Worm (Caenorhabditis elegans) whole organism, L4 larva: Measurements from ENCODE around the gene F10C2.7.
A peak's percentile ranks its signal among the peaks of the same experiment; 100 is the strongest.

Source experiments
- R02D3.7 ChIP-seq: fragments of 150-350 bp; sonication (generic microtip); optimal IDR thresholded peaks from 3 replicates; lab custom pipeline; 2014; ENCODE audit warnings: missing biosample characterization, missing genetic modification characterization
- T20F7.1 ChIP-seq: fragments of 200-800 bp; sonication (Bioruptor generic); optimal IDR thresholded peaks from 2 replicates; lab custom pipeline; 2018; ENCODE audit warnings: mild to moderate bottlenecking, missing genetic modification characterization, missing compliant biosample characterization
- T26A8.4 ChIP-seq: fragments of 200-800 bp; sonication (Bioruptor generic); IDR thresholded peaks from 2 replicates; pipeline ENCODE4 v1.3.6; 2022; ENCODE audit warnings: missing genetic modification characterization, missing compliant biosample characterization
- Y105C5A.15 ChIP-seq: fragments of 200-800 bp; sonication (Bioruptor generic); IDR thresholded peaks from 2 replicates; pipeline ENCODE4 v1.3.6; 2022; ENCODE audit warnings: missing genetic modification characterization, missing compliant biosample characterization
- Y5F2A.4 ChIP-seq: fragments of 200-800 bp; sonication (Bioruptor generic); optimal IDR thresholded peaks from 2 replicates; lab custom pipeline; 2018; ENCODE audit warnings: mild to moderate bottlenecking, missing genetic modification characterization, missing compliant biosample characterization
- Y75B8A.6 ChIP-seq: fragments of 200-800 bp; sonication (Bioruptor generic); IDR thresholded peaks from 2 replicates; pipeline ENCODE4 v1.3.6; 2022; ENCODE audit warnings: missing genetic modification reagents, missing genetic modification characterization, missing compliant biosample characterization
- ZK337.2 ChIP-seq: fragments of 200-800 bp; sonication (Bioruptor generic); IDR thresholded peaks from 2 replicates; pipeline ENCODE4 v1.3.6; 2022; ENCODE audit warnings: missing genetic modification reagents, missing genetic modification characterization, missing compliant biosample characterization
- attf-4 ChIP-seq: sonication (generic microtip); optimal IDR thresholded peaks from 3 replicates; lab custom pipeline; 2017; ENCODE audit warnings: missing biosample characterization, missing genetic modification characterization
- ceh-20 ChIP-seq: fragments of 200-800 bp; sonication (Bioruptor generic); IDR thresholded peaks from 2 replicates; pipeline ENCODE4 v1.3.6; 2022; ENCODE audit warnings: missing genetic modification reagents, missing genetic modification characterization, missing compliant biosample characterization
- ceh-28 ChIP-seq: fragments of 150-350 bp; optimal IDR thresholded peaks from 2 replicates; lab custom pipeline; 2014; ENCODE audit warnings: missing biosample characterization, missing genetic modification reagents, missing genetic modification characterization
- ceh-44 ChIP-seq: fragments of 200-800 bp; sonication (Bioruptor generic); IDR thresholded peaks from 2 replicates; pipeline ENCODE4 v1.3.6; 2022; ENCODE audit warnings: missing genetic modification reagents, missing genetic modification characterization, missing compliant biosample characterization
- ceh-62 ChIP-seq: sonication (generic microtip); optimal IDR thresholded peaks from 2 replicates; lab custom pipeline; 2017; ENCODE audit warnings: missing biosample characterization, missing genetic modification characterization
- cey-2 ChIP-seq: sonication (generic microtip); optimal IDR thresholded peaks from 3 replicates; lab custom pipeline; 2017; ENCODE audit warnings: missing genetic modification characterization, mild to moderate bottlenecking, missing compliant biosample characterization, antibody characterized with exemption, borderline replicate concordance; ENCODE audit not compliant: insufficient read depth
- daf-16 ChIP-seq, 3 experiments: sonication (generic microtip); optimal IDR thresholded peaks; 2 replicates each; lab custom pipeline; 2016 to 2017; ENCODE audit warnings: missing genetic modification characterization in 3 of 3, missing genetic modification reagents in 3 of 3, mild to moderate bottlenecking in 2 of 3, missing compliant biosample characterization in 2 of 3, missing biosample characterization in 1 of 3, moderate library complexity in 1 of 3
- dmd-6 ChIP-seq: fragments of 200-800 bp; sonication (Bioruptor generic); IDR thresholded peaks from 2 replicates; pipeline ENCODE4 v1.3.6; 2022; ENCODE audit warnings: missing genetic modification reagents, missing genetic modification characterization, missing compliant biosample characterization
- dmd-8 ChIP-seq: fragments of 200-800 bp; sonication (Bioruptor generic); IDR thresholded peaks from 2 replicates; pipeline ENCODE4 v1.3.6; 2022; ENCODE audit warnings: missing genetic modification characterization, missing compliant biosample characterization
- dve-1 ChIP-seq: sonication (generic microtip); optimal IDR thresholded peaks from 2 replicates; lab custom pipeline; 2017; ENCODE audit warnings: antibody characterized with exemption, mild to moderate bottlenecking, missing genetic modification characterization, missing compliant biosample characterization; ENCODE audit not compliant: insufficient read depth
- fos-1 ChIP-seq: fragments of 150-350 bp; optimal IDR thresholded peaks from 2 replicates; lab custom pipeline; 2014; ENCODE audit warnings: missing biosample characterization, missing genetic modification characterization
- hlh-11 ChIP-seq: fragments of 200-800 bp; sonication (Bioruptor generic); optimal IDR thresholded peaks from 2 replicates; lab custom pipeline; 2018; ENCODE audit warnings: mild to moderate bottlenecking, missing genetic modification characterization, missing compliant biosample characterization
- jun-1 ChIP-seq: fragments of 150-350 bp; optimal IDR thresholded peaks from 2 replicates; lab custom pipeline; 2014; ENCODE audit warnings: missing biosample characterization, missing genetic modification reagents, missing genetic modification characterization
- lim-7 ChIP-seq: fragments of 200-800 bp; sonication (Bioruptor generic); IDR thresholded peaks from 2 replicates; pipeline ENCODE4 v1.3.6; 2022; ENCODE audit warnings: missing genetic modification characterization, missing compliant biosample characterization
- lin-38 ChIP-seq: fragments of 200-800 bp; sonication (Bioruptor generic); IDR thresholded peaks from 2 replicates; pipeline ENCODE4 v1.3.6; 2022; ENCODE audit warnings: missing genetic modification reagents, missing genetic modification characterization, missing compliant biosample characterization
- lsy-2 ChIP-seq, 2 experiments: fragments of 150-350 bp in 1 of 2; sonication (generic microtip) in 1 of 2; optimal IDR thresholded peaks; 2 replicates each; lab custom pipeline; 2014 to 2017; ENCODE audit warnings: missing biosample characterization in 2 of 2, missing genetic modification characterization in 2 of 2
- madf-9 ChIP-seq: fragments of 200-800 bp; sonication (Bioruptor generic); conservative IDR thresholded peaks from 2 replicates; pipeline ENCODE4 v1.3.6; 2022; ENCODE audit warnings: missing genetic modification reagents, missing genetic modification characterization, missing compliant biosample characterization
- mdl-1 ChIP-seq, 2 experiments: fragments of 150-350 bp in 1 of 2; sonication (generic microtip) in 1 of 2; optimal IDR thresholded peaks; 2 replicates each; lab custom pipeline; 2014 to 2017; ENCODE audit warnings: missing biosample characterization in 2 of 2, missing genetic modification characterization in 2 of 2
- mdt-29 ChIP-seq: fragments of 200-800 bp; sonication (Bioruptor generic); IDR thresholded peaks from 2 replicates; pipeline ENCODE4 v1.3.6; 2022; ENCODE audit warnings: missing genetic modification reagents, missing genetic modification characterization, missing compliant biosample characterization
- mep-1 ChIP-seq: fragments of 150-350 bp; sonication (generic microtip); optimal IDR thresholded peaks from 3 replicates; lab custom pipeline; 2014; ENCODE audit warnings: missing biosample characterization, missing genetic modification characterization
- mes-2 ChIP-seq: sonication (generic microtip); optimal IDR thresholded peaks from 2 replicates; lab custom pipeline; 2016; ENCODE audit warnings: missing genotype, mild to moderate bottlenecking, missing genetic modification characterization, missing compliant biosample characterization; ENCODE audit not compliant: poor library complexity, severe bottlenecking
- mxl-3 ChIP-seq: fragments of 200-800 bp; sonication (Bioruptor generic); optimal IDR thresholded peaks from 2 replicates; lab custom pipeline; 2018; ENCODE audit warnings: mild to moderate bottlenecking, missing genetic modification characterization, missing compliant biosample characterization
- nhr-10 ChIP-seq: fragments of 150-350 bp; optimal IDR thresholded peaks from 2 replicates; lab custom pipeline; 2014; ENCODE audit warnings: missing biosample characterization, missing genetic modification characterization
- nhr-102 ChIP-seq: sonication (generic microtip); optimal IDR thresholded peaks from 2 replicates; lab custom pipeline; 2016; ENCODE audit warnings: mild to moderate bottlenecking, missing genetic modification characterization, moderate library complexity, missing compliant biosample characterization
- nhr-25 ChIP-seq: sonication (generic microtip); optimal IDR thresholded peaks from 2 replicates; lab custom pipeline; 2017; ENCODE audit warnings: missing genetic modification characterization, mild to moderate bottlenecking, missing compliant biosample characterization, antibody characterized with exemption, moderate library complexity, borderline replicate concordance; ENCODE audit not compliant: insufficient read depth
- nhr-42 ChIP-seq: fragments of 200-800 bp; sonication (Bioruptor generic); IDR thresholded peaks from 2 replicates; pipeline ENCODE4 v1.3.6; 2022; ENCODE audit warnings: missing genetic modification characterization, missing compliant biosample characterization
- nhr-48 ChIP-seq: sonication (generic microtip); optimal IDR thresholded peaks from 2 replicates; lab custom pipeline; 2016; ENCODE audit warnings: mild to moderate bottlenecking, missing genetic modification characterization, missing compliant biosample characterization
- nhr-77 ChIP-seq: fragments of 150-350 bp; optimal IDR thresholded peaks from 2 replicates; lab custom pipeline; 2014; ENCODE audit warnings: missing biosample characterization, missing genetic modification characterization
- pha-4 ChIP-seq, 2 experiments: fragments of 150-350 bp in 1 of 2; fragments of 200-800 bp in 1 of 2; sonication (Bioruptor generic) in 1 of 2; IDR thresholded peaks in 1 of 2; optimal IDR thresholded peaks in 1 of 2; 2 replicates each; pipeline versions ENCODE4 v1.3.6 to Lab custom; 2014 to 2022; ENCODE audit warnings: missing genetic modification characterization in 2 of 2, missing genetic modification reagents in 2 of 2, missing biosample characterization in 1 of 2, missing compliant biosample characterization in 1 of 2
- rbr-2 ChIP-seq: sonication (generic microtip); optimal IDR thresholded peaks from 2 replicates; lab custom pipeline; 2016; ENCODE audit warnings: missing genotype, missing genetic modification characterization, missing compliant biosample characterization
- tra-1 ChIP-seq: fragments of 200-800 bp; sonication (Bioruptor generic); IDR thresholded peaks from 2 replicates; pipeline ENCODE4 v1.3.6; 2022; ENCODE audit warnings: missing genetic modification reagents, missing genetic modification characterization, missing compliant biosample characterization
- unc-130 ChIP-seq: sonication (generic microtip); optimal IDR thresholded peaks from 2 replicates; lab custom pipeline; 2016; ENCODE audit warnings: missing genetic modification reagents, missing genetic modification characterization, missing compliant biosample characterization
- unc-62 ChIP-seq, 3 experiments: fragments of 150-350 bp in 1 of 3; sonication (generic microtip); optimal IDR thresholded peaks in 2 of 3; peaks in 1 of 3; 1 replicate in 1 of 3; 2 replicates in 2 of 3; lab custom pipeline; 2014 to 2017; ENCODE audit warnings: missing biosample characterization in 3 of 3, missing genetic modification characterization in 3 of 3, missing genetic modification reagents in 3 of 3, missing genotype in 1 of 3
- vab-7 ChIP-seq: fragments of 200-800 bp; sonication (Bioruptor generic); IDR thresholded peaks from 2 replicates; pipeline ENCODE4 v1.3.6; 2022; ENCODE audit warnings: missing genetic modification reagents, missing genetic modification characterization, missing compliant biosample characterization
- zag-1 ChIP-seq: fragments of 150-350 bp; optimal IDR thresholded peaks from 2 replicates; lab custom pipeline; 2014; ENCODE audit warnings: missing biosample characterization, missing genetic modification characterization
- zfp-3 ChIP-seq: fragments of 200-800 bp; sonication (Bioruptor generic); conservative IDR thresholded peaks from 2 replicates; pipeline ENCODE4 v1.3.6; 2022; ENCODE audit warnings: missing genetic modification reagents, missing genetic modification characterization, missing compliant biosample characterization
- zip-2 ChIP-seq: fragments of 150-350 bp; optimal IDR thresholded peaks from 2 replicates; lab custom pipeline; 2014; ENCODE audit warnings: missing biosample characterization, missing genetic modification characterization
- ztf-7 ChIP-seq: fragments of 150-350 bp; optimal IDR thresholded peaks from 2 replicates; lab custom pipeline; 2014; ENCODE audit warnings: missing biosample characterization, missing genetic modification characterization

The F10C2.7 gene

DNA sequence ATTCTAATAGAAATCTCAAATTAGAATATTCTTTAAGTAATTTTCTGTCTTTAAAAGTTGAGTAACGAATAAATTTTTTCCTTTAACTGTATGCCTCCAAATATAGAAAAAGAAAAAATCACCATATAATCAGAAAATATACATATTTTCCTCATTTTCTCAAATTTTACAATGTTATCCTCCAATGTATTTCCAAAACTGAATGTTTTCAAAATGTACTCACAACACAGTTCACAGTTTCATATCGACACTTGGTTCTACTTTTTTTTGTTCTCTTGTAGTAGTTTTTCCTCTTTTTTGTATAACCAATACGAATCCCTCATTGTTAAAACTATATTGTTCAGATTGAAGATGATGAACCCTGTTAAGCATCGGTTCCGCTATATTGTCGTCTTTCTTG lies at the start of gene F10C2.7:
TSS of gene F10C2.7 (plus strand) at position 301 of the 400 bp plus-strand sequence.
- TF ChIP-seq nhr-10 (tag; lab: Kevin White, UChicago) (no peak), mdt-29 (GFP tag; lab: Robert Waterston, UW) (no peak), nhr-42 (GFP tag; lab: Robert Waterston, UW) (no peak), daf-16 (GFP tag; optimal IDR thresholded peaks at IDR 0.05; lab: Kevin White, UChicago) (no peak), daf-16 (tag; optimal IDR thresholded peaks at IDR 0.05; lab: Kevin White, UChicago) (no peak), dmd-8 (GFP tag; lab: Robert Waterston, UW) (no peak)
- TF ChIP-seq, all 104 proteins: peak for 0

- TF ChIP-seq rbr-2 (tag; lab: Kevin White, UChicago): no peak
- peak in 1 of 2 experiments; percentile 91 for TF ChIP-seq unc-62 (GFP tag; optimal IDR thresholded peaks at IDR 0.05 in 1 of 2; lab: Kevin White, UChicago)
- TF ChIP-seq unc-62 (tag; optimal IDR thresholded peaks at IDR 0.05; lab: Kevin White, UChicago): no peak
- TF ChIP-seq ceh-20 (GFP tag; lab: Robert Waterston, UW): no peak
- no peak for TF ChIP-seq ceh-44
- TF ChIP-seq Y105C5A.15 (GFP tag; lab: Robert Waterston, UW): peak; percentile 85
- TF ChIP-seq Y5F2A.4 (GFP tag; lab: Kevin White, UChicago): no peak
- TF ChIP-seq dmd-6: peak; percentile 37
- no peak for TF ChIP-seq mes-2 (tag; lab: Kevin White, UChicago)
- TF ChIP-seq vab-7 (GFP tag; lab: Robert Waterston, UW): no peak; the same call in 1 of the 2 replicates
- TF ChIP-seq ceh-28 (tag; lab: Kevin White, UChicago): no peak
- TF ChIP-seq tra-1: 0 out of 2 replicates have a peak, but pooled peaks have one; percentile 59
- TF ChIP-seq attf-4: peak; percentile 66
- TF ChIP-seq mdl-1 (tag; optimal IDR thresholded peaks at IDR 0.05; lab: Kevin White, UChicago): peak in 1 of 2 experiments; percentile 7
- no peak for TF ChIP-seq ceh-62 (tag; lab: Kevin White, UChicago)
- TF ChIP-seq mep-1 (tag; lab: Kevin White, UChicago): peak; percentile 41
- TF ChIP-seq T26A8.4 (GFP tag; lab: Robert Waterston, UW): peak; percentile 69; the same call in 1 of the 2 replicates
- TF ChIP-seq nhr-102 (tag; lab: Kevin White, UChicago): no peak
- peak; percentile 32 for TF ChIP-seq R02D3.7 (tag; lab: Kevin White, UChicago)
- TF ChIP-seq zfp-3 (GFP tag; lab: Robert Waterston, UW): peak; percentile 99
- TF ChIP-seq lim-7: 0 out of 2 replicates have a peak, but pooled peaks have one; percentile 17
- no peak for TF ChIP-seq unc-130 (GFP tag; lab: Kevin White, UChicago)
- TF ChIP-seq zip-2 (tag; lab: Kevin White, UChicago): no peak
- TF ChIP-seq mxl-3 (GFP tag; lab: Kevin White, UChicago): no peak
- no peak for TF ChIP-seq ztf-7 (tag; lab: Kevin White, UChicago)
- TF ChIP-seq lsy-2 (tag; optimal IDR thresholded peaks at IDR 0.05; lab: Kevin White, UChicago): peak in 1 of 2 experiments; percentile 16
- TF ChIP-seq nhr-77: peak; percentile 96
- TF ChIP-seq nhr-25 (tag; lab: Kevin White, UChicago): no peak
- no peak for TF ChIP-seq jun-1 (tag; lab: Kevin White, UChicago)
- peak; percentile 15 for TF ChIP-seq hlh-11 (tag; lab: Kevin White, UChicago)
- no peak for TF ChIP-seq zag-1 (tag; lab: Kevin White, UChicago)
- peak; percentile 88 for TF ChIP-seq Y75B8A.6 (GFP tag; lab: Robert Waterston, UW)
- no peak for TF ChIP-seq nhr-48 (tag; lab: Kevin White, UChicago)
- peak; percentile 55 for TF ChIP-seq fos-1 (tag; lab: Kevin White, UChicago)
- TF ChIP-seq cey-2: no peak
- TF ChIP-seq ZK337.2 (GFP tag; lab: Robert Waterston, UW): no peak
- TF ChIP-seq lin-38 (GFP tag; lab: Robert Waterston, UW): peak; percentile 58
- 0 out of 2 replicates have a peak, but pooled peaks have one; percentile 36 for TF ChIP-seq pha-4 (GFP tag; IDR thresholded peaks at IDR 0.05; lab: Robert Waterston, UW)
- no peak for TF ChIP-seq pha-4 (tag; optimal IDR thresholded peaks at IDR 0.05; lab: Kevin White, UChicago)
- no peak for TF ChIP-seq daf-16 (GFP tag; optimal IDR thresholded peaks at IDR 0.05; lab: Kevin White, UChicago)
- TF ChIP-seq daf-16 (tag; optimal IDR thresholded peaks at IDR 0.05; lab: Kevin White, UChicago): peak; percentile 53
- no peak for TF ChIP-seq madf-9 (GFP tag; lab: Robert Waterston, UW)
- TF ChIP-seq T20F7.1 (GFP tag; lab: Kevin White, UChicago): peak; percentile 74
- peak; percentile 39 for TF ChIP-seq dve-1 (tag; lab: Kevin White, UChicago)
These were observed 49.2 kb upstream of the F10C2.7 start for ce11 chrV:12004501-12004940.
